Fruit fly (Drosophila melanogaster) whole organism, embryonic: Measurements from ENCODE around the gene CG13984.
A peak's percentile ranks its signal among the peaks of the same experiment; 100 is the strongest.

ENCODE experiments used
- CG11085 ChIP-seq: fragments of 200-800 bp; sonication (Bioruptor generic); IDR thresholded peaks from 2 replicates; pipeline ENCODE4 v1.3.6; 2022; ENCODE audit warnings: missing biosample characterization, missing genetic modification characterization
- CG11723 ChIP-seq: fragments of 200-800 bp; sonication (Bioruptor generic); optimal IDR thresholded peaks from 2 replicates; lab custom pipeline; 2017; ENCODE audit warnings: missing biosample characterization, mild to moderate bottlenecking, missing genetic modification characterization
- CG13287 ChIP-seq: fragments of 200-800 bp; sonication (Bioruptor generic); IDR thresholded peaks from 2 replicates; pipeline ENCODE4 v1.3.6; 2022; ENCODE audit warnings: missing biosample characterization, missing genetic modification characterization; ENCODE audit not compliant: partially characterized antibody
- CG13624 ChIP-seq: fragments of 200-800 bp; sonication (Bioruptor generic); optimal IDR thresholded peaks from 2 replicates; lab custom pipeline; 2016; ENCODE audit warnings: missing biosample characterization, missing genetic modification characterization
- CG16863 ChIP-seq: fragments of 200-800 bp; sonication (Bioruptor generic); optimal IDR thresholded peaks from 3 replicates; lab custom pipeline; 2016; ENCODE audit warnings: missing biosample characterization, missing genetic modification characterization
- CG17912 ChIP-seq: fragments of 200-800 bp; sonication (Bioruptor generic); optimal IDR thresholded peaks from 2 replicates; lab custom pipeline; 2018; ENCODE audit warnings: missing biosample characterization, mild to moderate bottlenecking, missing genetic modification characterization
- CG18476 ChIP-seq: fragments of 200-800 bp; sonication (Bioruptor generic); optimal IDR thresholded peaks from 2 replicates; lab custom pipeline; 2016; ENCODE audit warnings: missing biosample characterization, mild to moderate bottlenecking, missing genetic modification characterization
- CG2199 ChIP-seq: fragments of 200-800 bp; sonication (Bioruptor generic); IDR thresholded peaks from 3 replicates; pipeline ENCODE4 v1.3.6; 2022; ENCODE audit warnings: missing biosample characterization, missing genetic modification characterization
- CG31441 ChIP-seq: fragments of 200-800 bp; sonication (Bioruptor generic); IDR thresholded peaks from 2 replicates; pipeline ENCODE4 v1.3.6; 2022; ENCODE audit warnings: missing biosample characterization, missing genetic modification characterization
- CG34224 ChIP-seq: fragments of 200-800 bp; sonication (Bioruptor generic); IDR thresholded peaks from 3 replicates; pipeline ENCODE4 v1.3.6; 2022; ENCODE audit warnings: missing biosample characterization, missing genetic modification characterization; ENCODE audit not compliant: partially characterized antibody
- CG3838 ChIP-seq: fragments of 200-800 bp; sonication (Bioruptor generic); optimal IDR thresholded peaks from 3 replicates; lab custom pipeline; 2016; ENCODE audit warnings: missing biosample characterization, missing genetic modification characterization
- CG4854 ChIP-seq: fragments of 200-800 bp; sonication (Bioruptor generic); optimal IDR thresholded peaks from 2 replicates; lab custom pipeline; 2016; ENCODE audit warnings: missing biosample characterization, missing genetic modification characterization, inconsistent platforms
- CG6272 ChIP-seq: fragments of 200-800 bp; sonication (Bioruptor generic); IDR thresholded peaks from 2 replicates; pipeline ENCODE4 v1.3.6; 2022; ENCODE audit warnings: missing biosample characterization, missing genetic modification characterization
- CG6765 ChIP-seq: fragments of 200-800 bp; sonication (Bioruptor generic); optimal IDR thresholded peaks from 3 replicates; lab custom pipeline; 2017; ENCODE audit warnings: missing biosample characterization, mild to moderate bottlenecking, missing genetic modification characterization
- CG7372 ChIP-seq: fragments of 200-800 bp; sonication (Bioruptor generic); IDR thresholded peaks from 2 replicates; pipeline ENCODE4 v1.3.6; 2022; ENCODE audit warnings: missing biosample characterization, missing genetic modification characterization
- CG7928 ChIP-seq: fragments of 200-800 bp; sonication (Bioruptor generic); optimal IDR thresholded peaks from 2 replicates; lab custom pipeline; 2017; ENCODE audit warnings: missing biosample characterization, mild to moderate bottlenecking, missing genetic modification characterization
- CG8290 ChIP-seq, 3 experiments: fragments of 200-800 bp; sonication (Bioruptor generic); optimal IDR thresholded peaks; 2 replicates each; lab custom pipeline; 2016 to 2019; ENCODE audit warnings: missing biosample characterization in 3 of 3, missing genetic modification characterization in 3 of 3, mild to moderate bottlenecking in 2 of 3, moderate library complexity in 1 of 3
- CG8388 ChIP-seq: fragments of 200-800 bp; sonication (Bioruptor generic); optimal IDR thresholded peaks from 2 replicates; lab custom pipeline; 2019; ENCODE audit warnings: missing biosample characterization, mild to moderate bottlenecking, missing genetic modification characterization, moderate library complexity
- CTCF ChIP-seq: fragments of 200-800 bp; sonication (Bioruptor generic); optimal IDR thresholded peaks from 2 replicates; lab custom pipeline; 2017; ENCODE audit warnings: missing biosample characterization, mild to moderate bottlenecking, missing genetic modification characterization, moderate library complexity
- CrebB ChIP-seq: fragments of 200-800 bp; sonication (Bioruptor generic); optimal IDR thresholded peaks from 3 replicates; lab custom pipeline; 2018; ENCODE audit warnings: missing biosample characterization, mild to moderate bottlenecking, missing genetic modification characterization
- Dp ChIP-seq: fragments of 200-800 bp; sonication (Bioruptor generic); optimal IDR thresholded peaks from 2 replicates; lab custom pipeline; 2018; ENCODE audit warnings: missing biosample characterization, mild to moderate bottlenecking, missing genetic modification characterization, moderate library complexity
- Dref ChIP-seq: fragments of 200-800 bp; sonication (Bioruptor generic); IDR thresholded peaks from 2 replicates; pipeline ENCODE4 v1.3.6; 2022; ENCODE audit warnings: missing biosample characterization, missing genetic modification characterization
- Fer1 ChIP-seq: fragments of 200-800 bp; sonication (Bioruptor generic); optimal IDR thresholded peaks from 2 replicates; lab custom pipeline; 2017; ENCODE audit warnings: missing biosample characterization, mild to moderate bottlenecking, missing genetic modification characterization
- GATAe ChIP-seq: fragments of 200-800 bp; sonication (Bioruptor generic); conservative IDR thresholded peaks from 2 replicates; pipeline ENCODE4 v1.3.6; 2022; ENCODE audit warnings: missing biosample characterization, missing genetic modification characterization
- HHEX ChIP-seq: fragments of 200-800 bp; sonication (Bioruptor generic); optimal IDR thresholded peaks from 3 replicates; lab custom pipeline; 2017; ENCODE audit warnings: missing biosample characterization, mild to moderate bottlenecking, missing genetic modification characterization, missing genetic modification reagents
- HmgZ ChIP-seq: fragments of 200-800 bp; sonication (Bioruptor generic); optimal IDR thresholded peaks from 2 replicates; lab custom pipeline; 2018; ENCODE audit warnings: missing biosample characterization, mild to moderate bottlenecking, missing genetic modification characterization
- MESR4 ChIP-seq: fragments of 200-800 bp; sonication (Bioruptor generic); optimal IDR thresholded peaks from 2 replicates; lab custom pipeline; 2018; ENCODE audit warnings: missing biosample characterization, mild to moderate bottlenecking, missing genetic modification characterization, moderate library complexity
- Mad ChIP-seq: fragments of 200-800 bp; sonication (Bioruptor generic); optimal IDR thresholded peaks from 2 replicates; lab custom pipeline; 2016; ENCODE audit warnings: missing biosample characterization, missing genetic modification characterization
- Myb ChIP-seq: fragments of 200-800 bp; sonication (Bioruptor generic); optimal IDR thresholded peaks from 2 replicates; lab custom pipeline; 2016; ENCODE audit warnings: missing biosample characterization, missing genetic modification characterization
- Rfx ChIP-seq: fragments of 200-800 bp; sonication (Bioruptor generic); IDR thresholded peaks from 2 replicates; pipeline ENCODE4 v1.3.6; 2022; ENCODE audit warnings: missing biosample characterization, missing genetic modification characterization
- Side ChIP-seq: fragments of 200-800 bp; sonication (Bioruptor generic); optimal IDR thresholded peaks from 2 replicates; lab custom pipeline; 2016; ENCODE audit warnings: missing biosample characterization, missing genetic modification characterization
- bbx ChIP-seq: fragments of 200-800 bp; sonication (Bioruptor generic); IDR thresholded peaks from 2 replicates; pipeline ENCODE4 v1.3.6; 2022; ENCODE audit warnings: missing biosample characterization, missing genetic modification characterization; ENCODE audit not compliant: partially characterized antibody
- crp ChIP-seq, 2 experiments: fragments of 200-800 bp; sonication (Bioruptor generic); optimal IDR thresholded peaks; 2 replicates in 1 of 2; 3 replicates in 1 of 2; lab custom pipeline; 2017; ENCODE audit warnings: missing biosample characterization in 2 of 2, missing genetic modification characterization in 2 of 2, mild to moderate bottlenecking in 1 of 2, moderate library complexity in 1 of 2
- emc ChIP-seq: fragments of 200-800 bp; sonication (Bioruptor generic); optimal IDR thresholded peaks from 2 replicates; lab custom pipeline; 2016; ENCODE audit warnings: missing biosample characterization, missing genetic modification characterization
- ems ChIP-seq: fragments of 200-800 bp; sonication (Bioruptor generic); optimal IDR thresholded peaks from 3 replicates; lab custom pipeline; 2016; ENCODE audit warnings: missing biosample characterization, missing genetic modification characterization
- exex ChIP-seq: fragments of 200-800 bp; sonication (Bioruptor generic); optimal IDR thresholded peaks from 4 replicates; lab custom pipeline; 2018; ENCODE audit warnings: missing biosample characterization, mild to moderate bottlenecking, missing genetic modification characterization, moderate library complexity
- gfzf ChIP-seq: fragments of 200-800 bp; sonication (Bioruptor generic); optimal IDR thresholded peaks from 2 replicates; lab custom pipeline; 2016; ENCODE audit warnings: missing biosample characterization, mild to moderate bottlenecking, missing genetic modification characterization, moderate library complexity
- grau ChIP-seq: fragments of 200-800 bp; optimal IDR thresholded peaks from 3 replicates; lab custom pipeline; 2019; ENCODE audit warnings: missing biosample characterization, mild to moderate bottlenecking, missing genetic modification characterization, moderate library complexity
- gro ChIP-seq: fragments of 200-800 bp; sonication (Bioruptor generic); optimal IDR thresholded peaks from 2 replicates; lab custom pipeline; 2016; ENCODE audit warnings: missing biosample characterization, missing genetic modification characterization
- hbn ChIP-seq: fragments of 200-800 bp; sonication (Bioruptor generic); IDR thresholded peaks from 2 replicates; pipeline ENCODE4 v1.3.6; 2022; ENCODE audit warnings: missing biosample characterization, missing genetic modification characterization; ENCODE audit not compliant: partially characterized antibody
- jing ChIP-seq: fragments of 200-800 bp; sonication (Bioruptor generic); optimal IDR thresholded peaks from 2 replicates; lab custom pipeline; 2018; ENCODE audit warnings: missing biosample characterization, mild to moderate bottlenecking, missing genetic modification characterization
- kay ChIP-seq: fragments of 200-800 bp; sonication (Bioruptor generic); optimal IDR thresholded peaks from 2 replicates; lab custom pipeline; 2016; ENCODE audit warnings: missing biosample characterization, missing genetic modification characterization
- lov ChIP-seq, 2 experiments: fragments of 200-800 bp in 1 of 2; fragments of >200 bp in 1 of 2; sonication (Bioruptor generic) in 1 of 2; IDR thresholded peaks in 1 of 2; optimal IDR thresholded peaks in 1 of 2; 2 replicates in 1 of 2; 3 replicates in 1 of 2; pipeline versions ENCODE4 v1.3.6 to Lab custom; 2017 to 2022; ENCODE audit warnings: missing biosample characterization in 1 of 2, missing genetic modification characterization in 1 of 2
- sens ChIP-seq: fragments of 200-800 bp; sonication (Bioruptor generic); peaks from one replicate; lab custom pipeline; 2016; ENCODE audit warnings: missing biosample characterization, missing genetic modification characterization
- slbo ChIP-seq: fragments of 200-800 bp; sonication (Bioruptor generic); IDR thresholded peaks from 2 replicates; pipeline ENCODE4 v1.3.6; 2022; ENCODE audit warnings: missing biosample characterization, missing genetic modification characterization
- sr ChIP-seq: fragments of 200-800 bp; sonication (Bioruptor generic); IDR thresholded peaks from 3 replicates; pipeline ENCODE4 v1.3.6; 2022; ENCODE audit warnings: missing biosample characterization, missing genetic modification characterization
- tx ChIP-seq: fragments of 200-800 bp; sonication (Bioruptor generic); optimal IDR thresholded peaks from 2 replicates; lab custom pipeline; 2016; ENCODE audit warnings: missing biosample characterization, missing genetic modification characterization
- unc-4 ChIP-seq: fragments of 200-800 bp; sonication (Bioruptor generic); IDR thresholded peaks from 2 replicates; pipeline ENCODE4 v1.3.6; 2022; ENCODE audit warnings: missing biosample characterization, missing genetic modification characterization; ENCODE audit not compliant: partially characterized antibody
- zf30C ChIP-seq: fragments of 200-800 bp; sonication (Bioruptor generic); optimal IDR thresholded peaks from 3 replicates; lab custom pipeline; 2018; ENCODE audit warnings: missing biosample characterization, mild to moderate bottlenecking, missing genetic modification characterization

CG13984 gene

dm6 chr2L:6343084-6343873 is 34.7 kb downstream of the CG13984 start (continued):
- TF ChIP-seq emc (GFP tag; lab: Kevin White, UChicago) (no peak), CG31441 (GFP tag; lab: Robert Waterston, UW) (no peak), CG16863 (GFP tag; lab: Kevin White, UChicago) (no peak), Mad (GFP tag; lab: Kevin White, UChicago) (peak; percentile 4), unc-4 (GFP tag; lab: Robert Waterston, UW) (no peak), grau (tag; lab: Kevin White, UChicago) (peak; percentile 1), gfzf (GFP tag; lab: Kevin White, UChicago) (peak; percentile 92), CG34224 (no peak), zf30C (GFP tag; lab: Kevin White, UChicago) (no peak), Side (no peak), lov (optimal IDR thresholded peaks at IDR 0.05; lab: Kevin White, UChicago) (no peak), lov (GFP tag; IDR thresholded peaks at IDR 0.05; lab: Robert Waterston, UW) (no peak), CG8290 (GFP tag; optimal IDR thresholded peaks at IDR 0.05; lab: Kevin White, UChicago) (no peak), CG8290 (tag; optimal IDR thresholded peaks at IDR 0.05; lab: Kevin White, UChicago) (peak in 1 of 2 experiments; percentile 56), slbo (GFP tag; lab: Robert Waterston, UW) (peak; percentile 58), bbx (GFP tag; lab: Robert Waterston, UW) (peak; percentile 50), CTCF (GFP tag; lab: Kevin White, UChicago) (peak; percentile 31), tx (no peak), CG8388 (GFP tag; lab: Kevin White, UChicago) (no peak), CG7372 (no peak), hbn (GFP tag; lab: Robert Waterston, UW) (0 out of 2 replicates have a peak, but pooled peaks have one; percentile 20), GATAe (peak; percentile 79), sens (GFP tag; lab: Kevin White, UChicago) (peak; percentile 67), Dp (GFP tag; lab: Kevin White, UChicago) (peak; percentile 95), CG6765 (GFP tag; lab: Kevin White, UChicago) (no peak), CG17912 (GFP tag; lab: Kevin White, UChicago) (peak; percentile 65), jing (GFP tag; lab: Kevin White, UChicago) (no peak), CG13624 (peak; percentile 62), Fer1 (GFP tag; lab: Kevin White, UChicago) (peak; percentile 20), HHEX (GFP tag; lab: Kevin White, UChicago) (no peak), CG11085 (GFP tag; lab: Robert Waterston, UW) (no peak), sr (GFP tag; lab: Robert Waterston, UW) (no peak), CG4854 (no peak), CG6272 (no peak; the same call in 1 of the 2 replicates), MESR4 (GFP tag; lab: Kevin White, UChicago) (peak; percentile 43), CG18476 (GFP tag; lab: Kevin White, UChicago) (no peak), HmgZ (tag; lab: Kevin White, UChicago) (peak; percentile 74), CG11723 (no peak), ems (no peak), gro (GFP tag; lab: Kevin White, UChicago) (no peak), Myb (peak; percentile 34), CG13287 (GFP tag; lab: Robert Waterston, UW) (peak; percentile 11; the same call in 1 of the 2 replicates), CG2199 (GFP tag; lab: Robert Waterston, UW) (peak; percentile 87), CrebB (tag; lab: Kevin White, UChicago) (no peak), CG7928 (GFP tag; lab: Kevin White, UChicago) (peak; percentile 22), CG3838 (GFP tag; lab: Kevin White, UChicago) (no peak), exex (peak; percentile 100), kay (GFP tag; lab: Kevin White, UChicago) (no peak), crp (GFP tag; optimal IDR thresholded peaks at IDR 0.05; lab: Kevin White, UChicago) (peak in 1 of 2 experiments; percentile 71), Rfx (GFP tag; lab: Robert Waterston, UW) (peak; percentile 60), Dref (GFP tag; lab: Robert Waterston, UW) (peak; percentile 44)
